Fruit fly (Drosophila melanogaster): ENCODE data around the gene Mst36Fa.

The Mst36Fa gene

DNA sequence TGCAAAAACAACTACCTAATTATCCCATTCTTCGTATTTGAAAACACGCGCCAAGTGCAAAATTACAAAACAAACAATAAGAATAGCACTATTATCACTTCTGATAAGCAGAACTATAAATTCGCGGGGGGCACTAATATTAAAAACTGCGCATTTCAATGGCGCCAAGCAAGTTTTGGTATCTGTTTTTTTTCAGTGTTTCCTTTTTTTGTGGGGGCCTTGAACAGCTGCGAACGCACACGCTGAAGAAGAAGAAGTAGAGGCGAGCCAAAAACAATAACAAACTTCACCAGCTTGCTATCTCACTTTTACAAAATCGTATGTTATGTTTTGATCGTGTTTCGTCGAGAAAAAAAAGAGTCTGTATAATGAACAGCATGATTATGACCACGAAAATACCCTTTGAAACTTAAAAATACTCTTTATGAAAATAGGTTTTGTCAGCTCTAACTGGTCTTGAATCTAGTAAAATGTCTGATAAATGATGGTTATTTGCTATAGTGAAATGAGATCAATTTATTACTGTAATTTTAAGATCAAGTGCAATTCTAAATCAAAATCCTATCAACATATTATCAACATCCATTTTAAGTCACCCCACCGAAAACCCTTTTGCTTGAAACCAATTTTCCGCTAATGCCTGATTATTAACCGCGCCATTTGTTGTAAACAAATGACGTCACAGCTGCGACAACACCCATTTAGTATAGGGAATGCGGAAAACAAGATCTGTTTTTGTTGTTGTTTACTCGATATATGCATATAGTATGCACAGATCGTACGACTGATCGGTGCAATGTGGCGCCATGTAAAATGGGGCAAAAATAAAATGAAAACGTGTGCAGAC is 17.3 kb upstream of the Mst36Fa start (continued):
- no peak for TF ChIP-seq CG8388 (GFP tag; optimal IDR thresholded peaks at IDR 0.05)
- no peak for TF ChIP-seq cad (GFP tag; optimal IDR thresholded peaks at IDR 0.05)
- TF ChIP-seq CG33557 (GFP tag; optimal IDR thresholded peaks at IDR 0.05) = peak; percentile 17
- peak; percentile 34 for TF ChIP-seq Dp (GFP tag; optimal IDR thresholded peaks at IDR 0.05)
- TF ChIP-seq CG2202 (tag; optimal IDR thresholded peaks at IDR 0.05) = no peak
- peak; percentile 73; the same call in 1 of the 2 replicates for TF ChIP-seq E2f2 (GFP tag; IDR thresholded peaks at IDR 0.05)
- peak; percentile 66; the same call in 3 of the 4 replicates for TF ChIP-seq Gug (GFP tag; IDR thresholded peaks at IDR 0.05)
- peak; percentile 81 for TF ChIP-seq CG11456 (GFP tag; IDR thresholded peaks at IDR 0.05)
- no peak for TF ChIP-seq CG13287 (GFP tag; IDR thresholded peaks at IDR 0.05; ENCODE audit: partially characterized antibody)
- peak; percentile 41; the same call in 1 of the 2 replicates for TF ChIP-seq CG6272 (GFP tag; IDR thresholded peaks at IDR 0.05)
- TF ChIP-seq CG12744 (GFP tag; optimal IDR thresholded peaks at IDR 0.05) = peak; percentile 42
- TF ChIP-seq CG9727 (GFP tag; optimal IDR thresholded peaks at IDR 0.05) = peak; percentile 66
- TF ChIP-seq CG9876 (GFP tag; optimal IDR thresholded peaks at IDR 0.05) = peak; percentile 48
- TF ChIP-seq CG2129 (GFP tag; IDR thresholded peaks at IDR 0.05; ENCODE audit: partially characterized antibody) = no peak
- no peak for TF ChIP-seq CG14965 (GFP tag; optimal IDR thresholded peaks at IDR 0.05; ENCODE audit: borderline replicate concordance)
- peak; percentile 55; the same call in 2 of the 3 replicates for TF ChIP-seq Mrtf (GFP tag; IDR thresholded peaks at IDR 0.05)
- peak; percentile 46 for TF ChIP-seq tio (GFP tag; optimal IDR thresholded peaks at IDR 0.05)
- TF ChIP-seq psq (GFP tag; optimal IDR thresholded peaks at IDR 0.05) = peak; percentile 67
- TF ChIP-seq eyg (GFP tag; optimal IDR thresholded peaks at IDR 0.05) = no peak
- TF ChIP-seq CG10565 (GFP tag; optimal IDR thresholded peaks at IDR 0.05) = no peak
- no peak for TF ChIP-seq emc (GFP tag; optimal IDR thresholded peaks at IDR 0.05)
- TF ChIP-seq fru (optimal IDR thresholded peaks at IDR 0.05) = no peak
- peak; percentile 60 for TF ChIP-seq CG13424 (tag; optimal IDR thresholded peaks at IDR 0.05)
- TF ChIP-seq Hsf (GFP tag; optimal IDR thresholded peaks at IDR 0.05) = peak; percentile 51
- peak; percentile 83 for TF ChIP-seq D19B (GFP tag; optimal IDR thresholded peaks at IDR 0.05)
- peak; percentile 75 for TF ChIP-seq cwo (GFP tag; optimal IDR thresholded peaks at IDR 0.05)
- peak; percentile 80 for TF ChIP-seq Optix (GFP tag; IDR thresholded peaks at IDR 0.05)
- peak; percentile 67 for TF ChIP-seq Chrac-16 (GFP tag; optimal IDR thresholded peaks at IDR 0.05)
- peak; percentile 99 for TF ChIP-seq sqz (GFP tag; optimal IDR thresholded peaks at IDR 0.05)
- TF ChIP-seq Side (GFP tag; optimal IDR thresholded peaks at IDR 0.05) = peak; percentile 60
- peak; percentile 59 for TF ChIP-seq CG1603 (tag; optimal IDR thresholded peaks at IDR 0.05)
- no peak for TF ChIP-seq unc-4 (GFP tag; IDR thresholded peaks at IDR 0.05; ENCODE audit: partially characterized antibody)
- TF ChIP-seq cas (GFP tag; IDR thresholded peaks at IDR 0.05) = no peak
- TF ChIP-seq pnt (GFP tag; optimal IDR thresholded peaks at IDR 0.05) = peak; percentile 38
- no peak for TF ChIP-seq danr (GFP tag; IDR thresholded peaks at IDR 0.05)
- no peak for TF ChIP-seq bowl (GFP tag; IDR thresholded peaks at IDR 0.05)
- no peak; the same call in 1 of the 2 replicates for TF ChIP-seq chm (GFP tag; IDR thresholded peaks at IDR 0.05)
- no peak for TF ChIP-seq gcm (GFP tag; optimal IDR thresholded peaks at IDR 0.05)
- TF ChIP-seq Sox100B (GFP tag; optimal IDR thresholded peaks at IDR 0.05) = peak; percentile 28
- peak; percentile 14 for TF ChIP-seq Ssrp (tag; optimal IDR thresholded peaks at IDR 0.05)
- no peak for TF ChIP-seq D (optimal IDR thresholded peaks at IDR 0.05)
- TF ChIP-seq D (GFP tag; optimal IDR thresholded peaks at IDR 0.05) = no peak
- no peak for TF ChIP-seq pzg (GFP tag; optimal IDR thresholded peaks at IDR 0.05)
- no peak for TF ChIP-seq CG7372 (GFP tag; IDR thresholded peaks at IDR 0.05)
- no peak for TF ChIP-seq CG6765 (GFP tag; optimal IDR thresholded peaks at IDR 0.05)
- TF ChIP-seq CG12299 (tag; optimal IDR thresholded peaks at IDR 0.05) = peak; percentile 31
- peak; percentile 89 for TF ChIP-seq Ets65A (GFP tag)
- TF ChIP-seq CoRest (tag; optimal IDR thresholded peaks at IDR 0.05) = peak; percentile 13
- TF ChIP-seq Hr3 (GFP tag; optimal IDR thresholded peaks at IDR 0.05) = no peak
- TF ChIP-seq CG14441 (GFP tag; IDR thresholded peaks at IDR 0.05) = peak; percentile 86

All from whole organism, embryonic.